Worm (Caenorhabditis elegans): ENCODE measurements around the gene F02D10.3.

ce11 chrX:13469047-13469633 is 6.7 kb upstream of the F02D10.3 start, which contains the start of gene col-184:
- TF ChIP-seq nhr-11 (tag; optimal IDR thresholded peaks at IDR 0.05) (no peak), jun-1 (tag; optimal IDR thresholded peaks at IDR 0.05) (no peak), snpc-4 (tag; optimal IDR thresholded peaks at IDR 0.05) (no peak), dmd-8 (GFP tag; IDR thresholded peaks at IDR 0.05) (no peak), fkh-10 (GFP tag; optimal IDR thresholded peaks at IDR 0.05) (no peak)
